Worm (Caenorhabditis elegans): ENCODE data around the gene F37C4.8.
A peak's percentile ranks its signal among the peaks of the same experiment; 100 is the strongest.

F37C4.8 gene

ce11 chrIV:3833778-3834177 lies 47.2 kb downstream of the F37C4.8 start:
- TF ChIP-seq unc-30 (tag; optimal IDR thresholded peaks at IDR 0.05): no peak
- TF ChIP-seq fkh-10 (GFP tag; optimal IDR thresholded peaks at IDR 0.05): no peak
- TF ChIP-seq tbx-2 (tag; optimal IDR thresholded peaks at IDR 0.05): no peak
- TF ChIP-seq aha-1 (tag; optimal IDR thresholded peaks at IDR 0.05): no peak
- no peak for TF ChIP-seq swsn-7 (tag; optimal IDR thresholded peaks at IDR 0.05)
- no peak for TF ChIP-seq ztf-4 (tag; optimal IDR thresholded peaks at IDR 0.05)
- no peak for TF ChIP-seq lin-14 (GFP tag; optimal IDR thresholded peaks at IDR 0.05)
- TF ChIP-seq ztf-11 (tag; optimal IDR thresholded peaks at IDR 0.05): no peak
- TF ChIP-seq F16B12.6 (tag; optimal IDR thresholded peaks at IDR 0.05): no peak
- no peak for TF ChIP-seq lir-3 (tag; optimal IDR thresholded peaks at IDR 0.05; ENCODE audit: poor library complexity)
- TF ChIP-seq C16A3.4 (tag; optimal IDR thresholded peaks at IDR 0.05): no peak
- peak; percentile 42 for TF ChIP-seq sox-4 (tag; optimal IDR thresholded peaks at IDR 0.05)
- no peak for TF ChIP-seq hpl-2 (GFP tag; optimal IDR thresholded peaks at IDR 0.05)
- TF ChIP-seq efl-1 (optimal IDR thresholded peaks at IDR 0.05): no peak
- TF ChIP-seq efl-1 (GFP tag; optimal IDR thresholded peaks at IDR 0.05 in 1 of 2): peak in 1 of 2 experiments; percentile 4
- no peak for TF ChIP-seq jun-1 (tag; optimal IDR thresholded peaks at IDR 0.05)
- TF ChIP-seq egl-13 (tag; optimal IDR thresholded peaks at IDR 0.05): no peak
- TF ChIP-seq elt-3 (tag; optimal IDR thresholded peaks at IDR 0.05): no peak
- TF ChIP-seq dsc-1 (tag; optimal IDR thresholded peaks at IDR 0.05): peak; percentile 87
- TF ChIP-seq lin-39 (tag; optimal IDR thresholded peaks at IDR 0.05): no peak
- TF ChIP-seq lsy-2 (tag; optimal IDR thresholded peaks at IDR 0.05): no peak
- TF ChIP-seq zag-1 (tag; optimal IDR thresholded peaks at IDR 0.05): no peak
- no peak for TF ChIP-seq sptf-1 (tag; optimal IDR thresholded peaks at IDR 0.05)
- TF ChIP-seq hlh-17 (GFP tag; optimal IDR thresholded peaks at IDR 0.05; ENCODE audit: borderline replicate concordance): no peak
- TF ChIP-seq fkh-8 (tag; optimal IDR thresholded peaks at IDR 0.05): peak; percentile 24
- TF ChIP-seq pax-3 (tag; optimal IDR thresholded peaks at IDR 0.05): peak; percentile 42
- TF ChIP-seq snu-23 (GFP tag; optimal IDR thresholded peaks at IDR 0.05): no peak

- TF ChIP-seq dsc-1 (tag; optimal IDR thresholded peaks at IDR 0.05): peak; percentile 58
- no peak for TF ChIP-seq ets-5 (GFP tag; IDR thresholded peaks at IDR 0.05)
- no peak for TF ChIP-seq nhr-84 (tag; optimal IDR thresholded peaks at IDR 0.05)
- no peak for TF ChIP-seq lin-15B (tag; optimal IDR thresholded peaks at IDR 0.05)
- TF ChIP-seq egl-13 (tag; optimal IDR thresholded peaks at IDR 0.05): no peak
- TF ChIP-seq mab-9 (GFP tag; IDR thresholded peaks at IDR 0.05): no peak
- TF ChIP-seq ceh-8 (GFP tag; optimal IDR thresholded peaks at IDR 0.05): no peak
- TF ChIP-seq swsn-7 (tag; optimal IDR thresholded peaks at IDR 0.05): no peak
- no peak for TF ChIP-seq hlh-4 (tag; optimal IDR thresholded peaks at IDR 0.05)
- TF ChIP-seq nhr-20 (tag; optimal IDR thresholded peaks at IDR 0.05): no peak
- no peak for TF ChIP-seq snpc-4 (tag; optimal IDR thresholded peaks at IDR 0.05)
- no peak for TF ChIP-seq C34B4.2 (tag; optimal IDR thresholded peaks at IDR 0.05)
- no peak for TF ChIP-seq ztf-4 (tag; optimal IDR thresholded peaks at IDR 0.05)
- no peak for TF ChIP-seq efl-1 (optimal IDR thresholded peaks at IDR 0.05)
- peak in 1 of 2 experiments; percentile 73 for TF ChIP-seq efl-1 (GFP tag; optimal IDR thresholded peaks at IDR 0.05 in 1 of 2)
- no peak for TF ChIP-seq ceh-63 (GFP tag; optimal IDR thresholded peaks at IDR 0.05)
- TF ChIP-seq nhr-19 (GFP tag; conservative IDR thresholded peaks at IDR 0.05): no peak
- TF ChIP-seq nhr-47 (tag; optimal IDR thresholded peaks at IDR 0.05): peak; percentile 40
- TF ChIP-seq nhr-71 (tag; optimal IDR thresholded peaks at IDR 0.05): peak; percentile 52
- no peak for TF ChIP-seq jun-1 (tag; optimal IDR thresholded peaks at IDR 0.05)
- no peak for TF ChIP-seq lin-14 (GFP tag; optimal IDR thresholded peaks at IDR 0.05)
- peak; percentile 32 for TF ChIP-seq pax-3 (tag; optimal IDR thresholded peaks at IDR 0.05)
- TF ChIP-seq lin-39 (tag; optimal IDR thresholded peaks at IDR 0.05): no peak
- TF ChIP-seq fkh-8 (tag; optimal IDR thresholded peaks at IDR 0.05): peak; percentile 75
- no peak for TF ChIP-seq unc-98 (GFP tag; IDR thresholded peaks at IDR 0.05)
- no peak for TF ChIP-seq fkh-10 (GFP tag; optimal IDR thresholded peaks at IDR 0.05)
- no peak for TF ChIP-seq alr-1 (tag; optimal IDR thresholded peaks at IDR 0.05; ENCODE audit: borderline replicate concordance)
- TF ChIP-seq ztf-11 (tag; optimal IDR thresholded peaks at IDR 0.05): no peak
- no peak for TF ChIP-seq unc-130 (tag; optimal IDR thresholded peaks at IDR 0.05)
- TF ChIP-seq tbx-2 (tag; optimal IDR thresholded peaks at IDR 0.05): no peak
- no peak for TF ChIP-seq lin-13 (GFP tag; optimal IDR thresholded peaks at IDR 0.05)
- no peak for TF ChIP-seq nhr-12 (tag; optimal IDR thresholded peaks at IDR 0.05)
- no peak for TF ChIP-seq Y116A8C.19 (tag; optimal IDR thresholded peaks at IDR 0.05; ENCODE audit: borderline replicate concordance)
These were observed 49.0 kb downstream of the F37C4.8 start for ce11 chrIV:3832040-3832439.

All from whole organism, L1 larva.